Fruit fly (Drosophila melanogaster) S2 (cell line): ENCODE data around the gene sturkopf.

Experiments
- CG8478 ChIP-seq: fragments of >200 bp; optimal IDR thresholded peaks from 2 replicates; lab custom pipeline; 2018
- CTCF ChIP-seq, 2 experiments: fragments of >200 bp; optimal IDR thresholded peaks; 2 replicates each; lab custom pipeline; 2018

sturkopf gene

dm6 chr3L:1307005-1307632 is 6.1 kb downstream of the sturkopf start, which contains the start of the genes Ctr9 and Nt5a:
Gene Ctr9, plus strand, starts transcription at chr3L:1307224.
Gene Nt5a, minus strand, starts transcription at chr3L:1307418.
- TF ChIP-seq CTCF (optimal IDR thresholded peaks at IDR 0.05; lab: Kevin White, UChicago) (peak; percentile 31 to 47), CG8478 (lab: Kevin White, UChicago) (no peak)

- no peak for TF ChIP-seq CTCF (optimal IDR thresholded peaks at IDR 0.05; lab: Kevin White, UChicago)
- no peak for TF ChIP-seq CG8478 (lab: Kevin White, UChicago)
Observed at dm6 chr3L:1305317-1305716, 7.9 kb downstream of the sturkopf start.

dm6 chr3L:1302950-1303352 is 10.2 kb downstream of the sturkopf start:
- no peak for TF ChIP-seq CG8478 (lab: Kevin White, UChicago)
- no peak for TF ChIP-seq CTCF (optimal IDR thresholded peaks at IDR 0.05; lab: Kevin White, UChicago)

- TF ChIP-seq CTCF (optimal IDR thresholded peaks at IDR 0.05; lab: Kevin White, UChicago) (no peak), CG8478 (lab: Kevin White, UChicago) (no peak)
Observed at dm6 chr3L:1302234-1302949, 10.8 kb downstream of the sturkopf start, which contains the start of the genes Rac1 and Acat2. Gene Rac1, minus strand, starts transcription at chr3L:1302683. Gene Acat2, plus strand, starts transcription at chr3L:1302944.

- TF ChIP-seq CG8478 (lab: Kevin White, UChicago) (no peak), CTCF (optimal IDR thresholded peaks at IDR 0.05; lab: Kevin White, UChicago) (no peak)
Observed at dm6 chr3L:1300076-1300635, 13.0 kb downstream of the sturkopf start.

- TF ChIP-seq CG8478 (lab: Kevin White, UChicago): no peak
Observed at dm6 chr3L:1298509-1298908, 14.7 kb downstream of the sturkopf start, which contains the start of gene scf. Gene scf, plus strand, starts transcription at chr3L:1298672.

- TF ChIP-seq CTCF (optimal IDR thresholded peaks at IDR 0.05; lab: Kevin White, UChicago) (peak; percentile 12 to 38), CG8478 (lab: Kevin White, UChicago) (no peak)
Observed at dm6 chr3L:1295693-1296092, 17.5 kb downstream of the sturkopf start, which contains the start of gene Rabex-5. Gene Rabex-5, plus strand, starts transcription at chr3L:1295913.

- TF ChIP-seq CG8478 (lab: Kevin White, UChicago) (no peak), CTCF (optimal IDR thresholded peaks at IDR 0.05; lab: Kevin White, UChicago) (no peak)
Observed at dm6 chr3L:1294835-1295234, 18.3 kb downstream of the sturkopf start.

dm6 chr3L:1280890-1281622 is 32.1 kb downstream of the sturkopf start:
- TF ChIP-seq CG8478 (lab: Kevin White, UChicago) (no peak), CTCF (optimal IDR thresholded peaks at IDR 0.05; lab: Kevin White, UChicago) (no peak)

- no peak for TF ChIP-seq CG8478 (lab: Kevin White, UChicago)
- TF ChIP-seq CTCF (optimal IDR thresholded peaks at IDR 0.05; lab: Kevin White, UChicago): no peak
Observed at dm6 chr3L:1279685-1280084, 33.5 kb downstream of the sturkopf start.

- TF ChIP-seq CTCF (optimal IDR thresholded peaks at IDR 0.05; lab: Kevin White, UChicago): no peak
Observed at dm6 chr3L:1277937-1278336, 35.2 kb downstream of the sturkopf start.

- TF ChIP-seq CTCF (optimal IDR thresholded peaks at IDR 0.05; lab: Kevin White, UChicago) (no peak), CG8478 (lab: Kevin White, UChicago) (no peak)
Observed at dm6 chr3L:1275767-1276166, 37.4 kb downstream of the sturkopf start, which contains the start of gene CG32333. Gene CG32333, plus strand, starts transcription at chr3L:1275956.

- TF ChIP-seq CG8478 (lab: Kevin White, UChicago) (no peak), CTCF (optimal IDR thresholded peaks at IDR 0.05; lab: Kevin White, UChicago) (no peak)
Observed at dm6 chr3L:1269013-1269412, 44.2 kb downstream of the sturkopf start.

dm6 chr3L:1265423-1266002 is 47.7 kb downstream of the sturkopf start:
- TF ChIP-seq CTCF (optimal IDR thresholded peaks at IDR 0.05; lab: Kevin White, UChicago) (no peak), CG8478 (lab: Kevin White, UChicago) (no peak)
